Worm (Caenorhabditis elegans) whole organism, late embryonic: ENCODE measurements around the gene F49E2.2.

Experiments used
- K02D7.2 ChIP-seq: sonication (generic microtip); optimal IDR thresholded peaks from 2 replicates; lab custom pipeline; 2017; ENCODE audit warnings: mild to moderate bottlenecking, missing genetic modification characterization, missing compliant biosample characterization
- K09A11.1 ChIP-seq: sonication (generic microtip); optimal IDR thresholded peaks from 2 replicates; lab custom pipeline; 2017; ENCODE audit warnings: antibody characterized with exemption, mild to moderate bottlenecking, missing genetic modification characterization, missing compliant biosample characterization; ENCODE audit not compliant: insufficient read depth
- T23F11.4 ChIP-seq: fragments of 200-800 bp; sonication (Bioruptor generic); optimal IDR thresholded peaks from 2 replicates; lab custom pipeline; 2018; ENCODE audit warnings: mild to moderate bottlenecking, missing genetic modification characterization, missing compliant biosample characterization
- Y22D7AL.16 ChIP-seq: sonication (generic microtip); optimal IDR thresholded peaks from 2 replicates; lab custom pipeline; 2016; ENCODE audit warnings: missing genetic modification characterization, missing compliant biosample characterization
- ceh-18 ChIP-seq: sonication (generic microtip); optimal IDR thresholded peaks from 2 replicates; lab custom pipeline; 2016; ENCODE audit warnings: missing genetic modification characterization, missing compliant biosample characterization
- ceh-2 ChIP-seq: sonication (generic microtip); optimal IDR thresholded peaks from 2 replicates; lab custom pipeline; 2016; ENCODE audit warnings: missing genotype, missing genetic modification characterization, missing compliant biosample characterization
- ceh-31 ChIP-seq: sonication (generic microtip); optimal IDR thresholded peaks from 2 replicates; lab custom pipeline; 2016; ENCODE audit warnings: missing genetic modification characterization, missing compliant biosample characterization
- ceh-48 ChIP-seq: sonication (generic microtip); optimal IDR thresholded peaks from 2 replicates; lab custom pipeline; 2016; ENCODE audit warnings: missing genetic modification characterization, inconsistent platforms, missing compliant biosample characterization
- che-1 ChIP-seq: sonication (generic microtip); optimal IDR thresholded peaks from 2 replicates; lab custom pipeline; 2016; ENCODE audit warnings: mild to moderate bottlenecking, missing genetic modification characterization, missing compliant biosample characterization
- elt-2 ChIP-seq: sonication (generic microtip); optimal IDR thresholded peaks from 2 replicates; lab custom pipeline; 2016; ENCODE audit warnings: missing genetic modification reagents, missing genetic modification characterization, missing compliant biosample characterization
- ets-4 ChIP-seq: sonication (generic microtip); optimal IDR thresholded peaks from 2 replicates; lab custom pipeline; 2016; ENCODE audit warnings: missing genetic modification characterization, missing compliant biosample characterization
- eyg-1 ChIP-seq: sonication (generic microtip); optimal IDR thresholded peaks from 2 replicates; lab custom pipeline; 2016; ENCODE audit warnings: missing genotype, missing genetic modification characterization, missing compliant biosample characterization
- fax-1 ChIP-seq: sonication (generic microtip); optimal IDR thresholded peaks from 2 replicates; lab custom pipeline; 2016; ENCODE audit warnings: missing genotype, missing genetic modification characterization, missing compliant biosample characterization
- fkh-6 ChIP-seq: sonication (generic microtip); optimal IDR thresholded peaks from 2 replicates; lab custom pipeline; 2016; ENCODE audit warnings: missing genetic modification characterization, missing compliant biosample characterization
- hlh-30 ChIP-seq: sonication (generic microtip); optimal IDR thresholded peaks from 2 replicates; lab custom pipeline; 2017; ENCODE audit warnings: antibody characterized with exemption, missing genetic modification characterization, missing compliant biosample characterization; ENCODE audit not compliant: insufficient read depth
- lim-6 ChIP-seq: sonication (generic microtip); optimal IDR thresholded peaks from 2 replicates; lab custom pipeline; 2016; ENCODE audit warnings: missing genetic modification characterization, missing compliant biosample characterization
- madf-2 ChIP-seq: sonication (generic microtip); optimal IDR thresholded peaks from 2 replicates; lab custom pipeline; 2017; ENCODE audit warnings: missing genetic modification characterization, missing compliant biosample characterization
- pat-9 ChIP-seq: fragments of 200-800 bp; sonication (Bioruptor generic); optimal IDR thresholded peaks from 2 replicates; lab custom pipeline; 2018; ENCODE audit warnings: mild to moderate bottlenecking, missing genetic modification characterization, moderate library complexity, missing compliant biosample characterization
- pqm-1 ChIP-seq: sonication (generic microtip); optimal IDR thresholded peaks from 2 replicates; lab custom pipeline; 2016; ENCODE audit warnings: missing genetic modification characterization, missing compliant biosample characterization
- pros-1 ChIP-seq: fragments of 150-350 bp; optimal IDR thresholded peaks from 2 replicates; lab custom pipeline; 2014; ENCODE audit warnings: missing biosample characterization, missing genetic modification reagents, missing genetic modification characterization
- sox-4 ChIP-seq: sonication (generic microtip); optimal IDR thresholded peaks from 2 replicates; lab custom pipeline; 2017; ENCODE audit warnings: mild to moderate bottlenecking, missing genetic modification characterization, inconsistent platforms, missing compliant biosample characterization
- syd-9 ChIP-seq: sonication (generic microtip); optimal IDR thresholded peaks from 2 replicates; lab custom pipeline; 2016; ENCODE audit warnings: mild to moderate bottlenecking, missing genetic modification characterization, moderate library complexity, missing compliant biosample characterization
- tbx-7 ChIP-seq: sonication (generic microtip); optimal IDR thresholded peaks from 2 replicates; lab custom pipeline; 2016; ENCODE audit warnings: missing genotype, missing genetic modification characterization, missing compliant biosample characterization
- unc-3 ChIP-seq, 2 experiments: fragments of 200-800 bp in 1 of 2; sonication (Bioruptor generic) in 1 of 2; sonication (generic microtip) in 1 of 2; conservative IDR thresholded peaks in 1 of 2; optimal IDR thresholded peaks in 1 of 2; 2 replicates each; pipeline versions ENCODE4 v1.3.6 to Lab custom; 2016 to 2022; ENCODE audit warnings: missing compliant biosample characterization in 2 of 2, missing genetic modification characterization in 2 of 2, missing genetic modification reagents in 1 of 2
- unc-55 ChIP-seq: sonication (generic microtip); optimal IDR thresholded peaks from 2 replicates; lab custom pipeline; 2017; ENCODE audit warnings: missing biosample characterization, missing genetic modification reagents, missing genetic modification characterization
- zip-5 ChIP-seq: sonication (generic microtip); optimal IDR thresholded peaks from 2 replicates; lab custom pipeline; 2016; ENCODE audit warnings: missing genetic modification characterization, missing compliant biosample characterization

F49E2.2 gene

DNA sequence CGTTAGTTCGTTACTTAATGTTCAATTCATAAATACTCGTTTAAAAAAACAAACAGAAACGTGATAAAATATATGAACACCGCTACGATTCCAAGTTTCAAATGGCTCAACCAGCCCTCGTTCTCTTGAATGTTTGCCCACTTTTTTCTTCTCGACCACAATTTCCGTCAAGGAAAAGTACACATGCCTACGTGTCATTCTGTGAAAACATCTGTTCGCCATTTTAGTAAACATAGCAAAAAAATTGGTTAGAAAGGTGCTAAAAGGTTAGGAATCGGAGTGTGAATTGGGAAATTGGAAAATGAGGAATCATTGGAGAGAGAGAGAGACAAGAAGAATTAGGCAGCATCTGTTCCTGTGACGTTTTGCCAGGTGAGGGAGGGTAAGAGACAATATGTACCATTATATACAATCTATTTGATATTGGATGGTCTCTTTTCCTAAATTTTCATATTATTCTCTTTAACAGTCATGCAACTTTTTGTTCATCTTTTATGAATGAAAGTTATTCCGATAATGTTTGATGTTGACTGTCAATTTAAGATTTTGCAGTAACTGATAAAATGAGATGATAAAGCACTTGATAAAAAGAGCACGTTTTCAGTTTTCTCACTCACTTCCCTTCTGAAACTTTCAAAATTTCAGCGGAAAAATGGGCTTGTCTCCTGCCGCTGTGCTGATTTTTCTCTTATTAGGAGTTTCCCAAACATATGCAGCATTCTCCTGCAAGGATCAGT lies 27.1 kb upstream of the F49E2.2 start, which contains the start of gene nuc-1:
Gene nuc-1, plus strand, starts transcription at position 612 of the 737 bp plus-strand sequence.
- TF ChIP-seq elt-2 (tag; lab: Kevin White, UChicago) = peak; percentile 16
- no peak for TF ChIP-seq lim-6 (tag; lab: Kevin White, UChicago)

DNA sequence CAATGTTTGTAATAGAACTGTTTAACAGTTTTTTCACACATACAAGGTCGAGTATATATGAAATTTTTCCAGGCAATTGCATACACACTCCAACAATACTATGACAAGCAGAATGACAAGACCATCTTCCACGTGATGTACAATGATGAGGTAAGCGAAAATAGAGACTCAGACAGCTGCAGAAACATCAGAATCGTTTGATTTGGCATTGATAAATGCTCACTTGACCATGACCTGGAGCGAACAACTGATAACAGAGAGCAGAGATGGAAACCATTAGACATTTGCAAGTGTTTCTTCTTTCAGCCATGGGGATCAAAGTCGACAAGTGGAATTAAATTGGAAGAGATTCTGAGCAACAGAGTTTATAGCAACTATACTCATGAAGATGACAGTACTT lies 26.1 kb upstream of the F49E2.2 start:
- TF ChIP-seq elt-2 (tag; lab: Kevin White, UChicago) (peak; percentile 81), pros-1 (no peak)

ce11 chrX:9543352-9543751 lies 23.2 kb upstream of the F49E2.2 start, which contains the start of gene F49E2.5:
TSS of gene F49E2.5 (plus strand) at chrX:9543652.
- TF ChIP-seq Y22D7AL.16 (tag; lab: Kevin White, UChicago) = no peak
- TF ChIP-seq unc-3 (GFP tag; conservative IDR thresholded peaks at IDR 0.05; lab: Robert Waterston, UW) = no peak
- TF ChIP-seq unc-3 (tag; optimal IDR thresholded peaks at IDR 0.05; lab: Kevin White, UChicago) = no peak
- TF ChIP-seq ceh-18 (tag; lab: Kevin White, UChicago) = peak; percentile 15

DNA sequence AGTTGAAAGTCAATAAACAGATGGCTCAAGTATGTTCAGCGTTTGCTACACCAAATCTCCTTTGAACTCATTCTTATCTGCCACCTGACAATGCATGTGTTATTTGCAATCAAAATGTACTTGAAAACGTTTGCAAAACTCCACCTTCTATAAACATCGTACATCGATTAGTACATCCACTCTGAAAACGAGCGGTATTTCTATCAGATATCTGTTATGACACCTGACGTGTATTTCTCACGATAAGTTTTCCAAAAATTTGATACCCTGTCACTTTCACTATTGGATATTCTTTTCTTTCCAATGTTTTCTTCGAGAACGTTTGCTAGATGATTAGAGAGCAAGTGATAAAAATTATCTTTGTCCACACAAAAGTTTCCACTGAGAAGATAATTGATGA lies 22.1 kb upstream of the F49E2.2 start:
- TF ChIP-seq ceh-18 (tag; lab: Kevin White, UChicago) (peak; percentile 34), pat-9 (tag; lab: Kevin White, UChicago) (no peak)

ce11 chrX:9546640-9547039 lies 19.9 kb upstream of the F49E2.2 start:
- TF ChIP-seq ceh-31 (tag; lab: Kevin White, UChicago) = no peak
- no peak for TF ChIP-seq K02D7.2 (tag; lab: Kevin White, UChicago)
- TF ChIP-seq hlh-30 (tag; lab: Kevin White, UChicago) = no peak
- TF ChIP-seq madf-2 (tag; lab: Kevin White, UChicago) = no peak
- TF ChIP-seq fax-1 (tag; lab: Kevin White, UChicago) = no peak
- TF ChIP-seq che-1 (tag; lab: Kevin White, UChicago) = no peak
- TF ChIP-seq K09A11.1 (tag; lab: Kevin White, UChicago) = no peak
- no peak for TF ChIP-seq T23F11.4
- no peak for TF ChIP-seq unc-55 (GFP tag; lab: Kevin White, UChicago)
- TF ChIP-seq tbx-7 (tag; lab: Kevin White, UChicago) = no peak
- no peak for TF ChIP-seq ceh-18 (tag; lab: Kevin White, UChicago)
- no peak for TF ChIP-seq ceh-2
- TF ChIP-seq unc-3 (GFP tag; conservative IDR thresholded peaks at IDR 0.05; lab: Robert Waterston, UW) = no peak
- TF ChIP-seq unc-3 (tag; optimal IDR thresholded peaks at IDR 0.05; lab: Kevin White, UChicago) = no peak
- TF ChIP-seq pqm-1 (tag; lab: Kevin White, UChicago) = no peak
- no peak for TF ChIP-seq ets-4 (tag; lab: Kevin White, UChicago)
- no peak for TF ChIP-seq zip-5
- TF ChIP-seq sox-4 (tag; lab: Kevin White, UChicago) = no peak
- TF ChIP-seq ceh-48 = no peak
- no peak for TF ChIP-seq fkh-6 (tag; lab: Kevin White, UChicago)
- no peak for TF ChIP-seq syd-9 (tag; lab: Kevin White, UChicago)

DNA sequence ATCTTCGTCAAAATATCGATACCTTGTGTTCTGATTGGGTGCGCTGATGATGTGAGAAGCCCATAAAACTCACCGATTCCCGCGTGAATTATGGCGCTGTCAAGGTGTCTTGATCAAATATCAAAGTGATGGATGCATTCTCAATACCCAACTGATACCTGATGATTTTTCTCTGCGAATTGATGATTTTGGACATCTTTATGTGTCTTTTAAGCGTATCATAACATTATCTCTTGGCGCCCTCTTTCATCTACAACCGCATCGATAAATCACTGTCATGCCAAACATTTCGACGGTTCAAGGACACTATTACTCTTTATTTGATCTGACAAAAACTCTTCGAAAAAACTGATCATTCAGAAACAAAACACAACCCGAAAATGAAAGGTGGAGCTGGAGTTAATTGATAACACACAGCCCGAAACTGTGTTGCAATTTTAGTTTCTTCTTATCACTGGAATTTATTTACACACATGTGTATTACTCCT lies 19.2 kb upstream of the F49E2.2 start:
- no peak for TF ChIP-seq eyg-1 (tag; lab: Kevin White, UChicago)
- TF ChIP-seq unc-55 (GFP tag; lab: Kevin White, UChicago) = peak; percentile 57
- no peak for TF ChIP-seq fax-1 (tag; lab: Kevin White, UChicago)
